Worm (Caenorhabditis elegans): ENCODE measurements around the gene F46H5.4.

Gene F46H5.4

DNA sequence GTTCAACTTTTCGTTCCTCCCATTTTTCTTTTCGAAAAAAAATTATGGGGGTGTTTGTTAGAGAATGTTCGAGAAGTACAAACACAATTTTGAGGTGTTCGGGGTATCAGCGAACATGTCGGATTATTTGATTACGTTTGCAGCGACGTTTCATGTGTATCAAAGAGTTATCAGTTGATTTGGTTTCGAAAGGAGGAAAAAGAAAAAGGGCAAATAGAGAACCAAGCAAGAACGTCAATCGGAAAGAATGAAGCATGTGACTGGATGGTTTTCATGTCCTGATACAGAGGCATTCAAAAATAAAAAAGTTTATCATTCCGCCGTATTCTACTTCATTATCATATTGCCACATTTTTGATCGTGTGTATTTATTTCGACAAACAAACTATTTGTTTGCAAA, 9.7 kb downstream of the F46H5.4 start:
- TF ChIP-seq gmeb-2 (tag; optimal IDR thresholded peaks at IDR 0.05) = no peak
- no peak for TF ChIP-seq C38D4.7 (GFP tag; optimal IDR thresholded peaks at IDR 0.05)
- peak; percentile 60 for TF ChIP-seq elt-2 (tag; optimal IDR thresholded peaks at IDR 0.05)

DNA sequence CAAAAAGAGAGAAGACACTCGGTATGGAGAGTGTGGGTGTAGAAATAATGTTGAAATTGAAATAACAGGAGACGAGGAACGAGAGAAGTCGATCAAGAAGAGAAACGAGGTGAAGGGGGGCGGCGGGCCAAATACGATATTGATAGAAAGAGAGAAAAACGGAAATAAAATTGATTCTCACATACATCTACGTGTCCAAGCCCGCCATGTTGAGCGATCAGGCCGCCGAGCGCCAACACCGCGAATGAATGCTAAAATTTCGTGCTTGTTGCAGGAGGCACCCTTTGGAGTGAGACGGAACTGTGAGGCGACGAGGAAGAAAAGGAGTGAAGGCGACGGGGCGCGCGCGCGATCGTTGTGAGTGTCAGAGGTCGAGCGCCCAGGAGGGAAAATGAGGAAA, 11.5 kb downstream of the F46H5.4 start, which contains the start of gene F46H5.7:
Gene F46H5.7 (minus strand): TSS at position 106 of the 400 bp plus-strand sequence.
- TF ChIP-seq tbx-2 (tag; optimal IDR thresholded peaks at IDR 0.05) = peak; percentile 25
- TF ChIP-seq ahr-1 (tag; optimal IDR thresholded peaks at IDR 0.05) = no peak

DNA sequence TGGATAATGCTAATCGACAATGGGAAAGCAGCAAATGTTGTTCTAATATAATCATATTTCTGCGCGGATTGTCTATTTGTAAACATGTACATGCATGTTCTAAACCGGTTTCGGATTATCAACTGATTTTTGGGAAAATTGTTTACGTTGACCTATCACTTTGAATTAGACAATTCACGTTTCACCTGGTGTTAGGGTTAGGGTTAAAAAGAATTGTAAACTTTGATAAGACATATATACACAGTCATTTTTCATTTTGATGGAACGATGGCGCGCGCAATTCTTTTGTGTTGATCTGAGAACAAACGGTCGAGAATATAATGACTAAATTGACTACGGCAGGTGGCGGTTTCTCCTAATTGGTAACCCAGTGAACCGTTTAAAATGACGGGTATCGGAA, 12.3 kb downstream of the F46H5.4 start:
- TF ChIP-seq sox-2 (GFP tag; IDR thresholded peaks at IDR 0.05) (no peak), fkh-10 (GFP tag; optimal IDR thresholded peaks at IDR 0.05) (no peak), pqm-1 (tag; optimal IDR thresholded peaks at IDR 0.05) (no peak), ceh-6 (GFP tag; optimal IDR thresholded peaks at IDR 0.05) (no peak), lin-11 (tag; optimal IDR thresholded peaks at IDR 0.05) (no peak), pros-1 (tag; optimal IDR thresholded peaks at IDR 0.05) (no peak), nhr-11 (tag; optimal IDR thresholded peaks at IDR 0.05) (no peak), ceh-45 (GFP tag; IDR thresholded peaks at IDR 0.05) (no peak), nhr-232 (tag; optimal IDR thresholded peaks at IDR 0.05) (no peak)

DNA sequence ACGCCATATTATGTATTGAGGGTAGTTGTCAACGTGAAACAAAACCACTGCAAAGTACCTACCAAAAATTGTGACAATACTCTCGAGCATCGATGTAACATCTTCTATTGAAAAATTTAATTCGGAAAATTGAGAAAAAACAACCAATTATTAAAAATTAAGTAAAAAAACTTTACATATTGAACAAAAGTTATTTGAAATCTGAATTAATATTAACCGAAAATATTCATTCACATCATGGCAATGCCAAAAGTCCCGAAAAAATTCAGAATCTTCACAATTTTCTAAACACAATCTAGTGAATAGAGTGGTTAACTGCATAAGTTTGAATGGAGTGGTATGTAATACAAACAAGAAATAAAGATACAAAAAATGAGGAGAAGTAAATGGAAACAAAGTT, 15.8 kb downstream of the F46H5.4 start, which contains the start of gene F46H5.3:
Gene F46H5.3 (minus strand): TSS at position 101 of the 400 bp plus-strand sequence.
- TF ChIP-seq pax-1 (tag; optimal IDR thresholded peaks at IDR 0.05) (no peak), K02D7.2 (tag; optimal IDR thresholded peaks at IDR 0.05) (no peak), ets-4 (tag; optimal IDR thresholded peaks at IDR 0.05) (no peak), Y22D7AL.16 (tag; optimal IDR thresholded peaks at IDR 0.05) (no peak), fkh-10 (GFP tag; optimal IDR thresholded peaks at IDR 0.05) (no peak), pha-2 (tag; optimal IDR thresholded peaks at IDR 0.05) (no peak), ceh-2 (tag; optimal IDR thresholded peaks at IDR 0.05) (no peak), ceh-19 (GFP tag; optimal IDR thresholded peaks at IDR 0.05) (no peak)

DNA sequence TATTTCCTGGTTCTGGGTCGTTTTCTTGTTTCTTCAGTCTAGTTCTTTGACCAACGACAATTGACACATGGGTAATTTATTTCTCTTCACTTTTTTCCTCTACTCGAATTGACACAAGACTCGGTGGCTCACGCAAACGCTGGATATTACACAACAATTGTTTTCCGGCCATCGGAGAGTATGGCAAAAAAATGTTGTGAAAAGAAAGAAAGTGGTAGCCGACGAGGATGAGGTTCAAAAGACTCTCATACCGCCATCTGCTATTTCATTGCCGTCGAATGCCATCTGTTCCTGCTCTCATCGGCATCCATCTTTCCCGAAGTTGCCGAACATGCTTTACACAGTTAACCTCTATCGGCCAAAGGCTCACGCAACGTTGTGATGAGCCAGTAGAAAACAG, 17.7 kb downstream of the F46H5.4 start:
- TF ChIP-seq pqm-1 (tag; optimal IDR thresholded peaks at IDR 0.05) = no peak
- peak; percentile 0 for TF ChIP-seq pat-9 (tag; optimal IDR thresholded peaks at IDR 0.05)
- TF ChIP-seq ceh-2 (tag; optimal IDR thresholded peaks at IDR 0.05) = no peak
- TF ChIP-seq ceh-18 (tag; optimal IDR thresholded peaks at IDR 0.05) = peak; percentile 69
- peak; percentile 67 for TF ChIP-seq unc-55 (GFP tag; optimal IDR thresholded peaks at IDR 0.05)
- no peak for TF ChIP-seq ceh-6 (GFP tag; optimal IDR thresholded peaks at IDR 0.05)
- TF ChIP-seq hlh-8 (tag; optimal IDR thresholded peaks at IDR 0.05) = peak; percentile 61
- no peak for TF ChIP-seq ceh-19 (GFP tag; optimal IDR thresholded peaks at IDR 0.05)

DNA sequence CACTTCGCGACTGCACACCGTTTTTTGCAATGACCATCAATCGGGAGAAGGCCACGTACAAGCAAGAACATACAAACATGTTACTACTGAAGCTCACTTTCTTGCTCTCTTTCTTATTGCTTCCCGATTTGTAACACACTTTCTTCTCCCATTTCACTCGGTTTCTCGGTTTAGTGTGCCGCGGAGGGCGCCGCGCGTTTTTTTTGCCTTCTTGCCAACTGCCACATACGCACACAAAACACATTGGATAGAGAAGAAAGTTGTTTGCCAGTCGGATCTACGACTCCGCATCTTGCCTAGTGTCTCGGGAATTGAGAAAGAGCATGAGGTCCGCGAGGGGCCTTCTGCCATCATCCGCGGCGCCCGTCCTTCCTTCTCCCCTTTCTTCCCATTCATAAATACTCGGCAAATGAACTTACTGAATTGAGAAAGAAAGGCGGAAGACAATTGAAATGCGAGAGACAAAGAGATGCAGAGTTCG, 19.6 kb downstream of the F46H5.4 start:
- TF ChIP-seq pqm-1 (tag; optimal IDR thresholded peaks at IDR 0.05) = no peak
- no peak for TF ChIP-seq hlh-30 (tag; optimal IDR thresholded peaks at IDR 0.05; ENCODE audit: insufficient read depth)
- no peak for TF ChIP-seq zip-5 (tag; optimal IDR thresholded peaks at IDR 0.05)
- no peak for TF ChIP-seq K02D7.2 (tag; optimal IDR thresholded peaks at IDR 0.05)
- peak; percentile 30 for TF ChIP-seq ceh-6 (GFP tag; optimal IDR thresholded peaks at IDR 0.05)
- TF ChIP-seq hlh-8 (tag; optimal IDR thresholded peaks at IDR 0.05) = no peak
- TF ChIP-seq che-1 (tag; optimal IDR thresholded peaks at IDR 0.05) = no peak
- TF ChIP-seq odd-2 (tag; optimal IDR thresholded peaks at IDR 0.05) = no peak
- TF ChIP-seq unc-86 (tag; optimal IDR thresholded peaks at IDR 0.05) = no peak
- peak; percentile 12 for TF ChIP-seq fkh-10 (GFP tag; optimal IDR thresholded peaks at IDR 0.05)
- TF ChIP-seq sdc-2 (tag; optimal IDR thresholded peaks at IDR 0.05) = no peak
- TF ChIP-seq ceh-34 (tag; optimal IDR thresholded peaks at IDR 0.05) = peak; percentile 66
- TF ChIP-seq ceh-9 (tag; optimal IDR thresholded peaks at IDR 0.05) = no peak
- TF ChIP-seq lim-6 (tag; optimal IDR thresholded peaks at IDR 0.05) = no peak
- no peak for TF ChIP-seq sox-4 (tag; optimal IDR thresholded peaks at IDR 0.05)
- TF ChIP-seq F13H6.1 (tag; optimal IDR thresholded peaks at IDR 0.05) = peak; percentile 50
- TF ChIP-seq nfya-1 (tag; optimal IDR thresholded peaks at IDR 0.05) = peak; percentile 14
- TF ChIP-seq unc-3 (GFP tag; conservative IDR thresholded peaks at IDR 0.05) = no peak
- no peak for TF ChIP-seq unc-3 (tag; optimal IDR thresholded peaks at IDR 0.05)
- TF ChIP-seq ceh-18 (tag; optimal IDR thresholded peaks at IDR 0.05) = peak; percentile 93
- peak; percentile 49 for TF ChIP-seq ceh-14 (tag; optimal IDR thresholded peaks at IDR 0.05)
- TF ChIP-seq tbx-2 (tag; optimal IDR thresholded peaks at IDR 0.05) = peak; percentile 10
- no peak for TF ChIP-seq lin-11 (tag; optimal IDR thresholded peaks at IDR 0.05)
- no peak for TF ChIP-seq pag-3 (tag; optimal IDR thresholded peaks at IDR 0.05; ENCODE audit: borderline replicate concordance)
- no peak for TF ChIP-seq tbx-7 (tag; optimal IDR thresholded peaks at IDR 0.05)

Data from whole organism, late embryonic.